Worm (Caenorhabditis elegans) whole organism, young adult: ENCODE measurements around the gene kars-1.
A peak's percentile ranks its signal among the peaks of the same experiment; 100 is the strongest.

Experiments used
- C17E4.6 ChIP-seq: fragments of 200-800 bp; sonication (Bioruptor generic); IDR thresholded peaks from 2 replicates; pipeline ENCODE4 v1.3.6; 2022; ENCODE audit warnings: missing genetic modification reagents, missing genetic modification characterization, missing compliant biosample characterization
- F33H1.4 ChIP-seq: fragments of 200-800 bp; sonication (Bioruptor generic); IDR thresholded peaks from 2 replicates; pipeline ENCODE4 v1.3.6; 2022; ENCODE audit warnings: missing genetic modification reagents, missing genetic modification characterization, missing compliant biosample characterization
- F39B2.1 ChIP-seq: fragments of 200-800 bp; sonication (Bioruptor generic); IDR thresholded peaks from 2 replicates; pipeline ENCODE4 v1.3.6; 2022; ENCODE audit warnings: missing genetic modification reagents, missing genetic modification characterization, missing compliant biosample characterization
- F55B11.4 ChIP-seq: sonication (generic microtip); optimal IDR thresholded peaks from 2 replicates; lab custom pipeline; 2016; ENCODE audit warnings: missing compliant biosample characterization, missing genetic modification characterization, borderline replicate concordance; ENCODE audit not compliant: insufficient read depth
- F57A8.1 ChIP-seq: fragments of 200-800 bp; sonication (Bioruptor generic); optimal IDR thresholded peaks from 2 replicates; lab custom pipeline; 2018; ENCODE audit warnings: mild to moderate bottlenecking, missing genetic modification characterization, moderate library complexity, missing compliant biosample characterization
- F57C9.4 ChIP-seq: sonication (generic microtip); optimal IDR thresholded peaks from 2 replicates; lab custom pipeline; 2017; ENCODE audit warnings: mild to moderate bottlenecking, missing genetic modification characterization, missing compliant biosample characterization
- K11D2.4 ChIP-seq: fragments of 200-800 bp; sonication (Bioruptor generic); IDR thresholded peaks from 2 replicates; pipeline ENCODE4 v1.3.6; 2022; ENCODE audit warnings: missing genetic modification reagents, missing genetic modification characterization, missing compliant biosample characterization
- Y53G8AR.9 ChIP-seq: fragments of 200-800 bp; sonication (Bioruptor generic); conservative IDR thresholded peaks from 2 replicates; pipeline ENCODE4 v1.3.6; 2022; ENCODE audit warnings: missing genetic modification reagents, missing genetic modification characterization, missing compliant biosample characterization
- Y56A3A.18 ChIP-seq: fragments of 200-800 bp; sonication (Bioruptor generic); IDR thresholded peaks from 2 replicates; pipeline ENCODE4 v1.3.6; 2022; ENCODE audit warnings: missing genetic modification reagents, missing genetic modification characterization, missing compliant biosample characterization
- ama-1 ChIP-seq, 3 experiments: fragments of 150-350 bp in 1 of 3; sonication (generic microtip) in 2 of 3; optimal IDR thresholded peaks; 2 replicates each; lab custom pipeline; 2014 to 2018; ENCODE audit warnings: missing biosample characterization in 2 of 3, missing genetic modification characterization in 2 of 3, missing genetic modification reagents in 2 of 3
- aptf-2 ChIP-seq: fragments of 200-800 bp; sonication (Bioruptor generic); conservative IDR thresholded peaks from 2 replicates; pipeline ENCODE4 v1.3.6; 2022; ENCODE audit warnings: missing genetic modification reagents, missing genetic modification characterization, missing compliant biosample characterization
- athp-1 ChIP-seq: sonication (generic microtip); optimal IDR thresholded peaks from 2 replicates; lab custom pipeline; 2017; ENCODE audit warnings: mild to moderate bottlenecking, missing genetic modification characterization, missing compliant biosample characterization
- attf-5 ChIP-seq: fragments of 200-800 bp; sonication (Bioruptor generic); optimal IDR thresholded peaks from 2 replicates; lab custom pipeline; 2018; ENCODE audit warnings: mild to moderate bottlenecking, missing genetic modification characterization, missing compliant biosample characterization
- bed-2 ChIP-seq: fragments of 200-800 bp; sonication (Bioruptor generic); IDR thresholded peaks from 2 replicates; pipeline ENCODE4 v1.3.6; 2022; ENCODE audit warnings: missing genetic modification reagents, missing genetic modification characterization, missing compliant biosample characterization
- cebp-1 ChIP-seq, 2 experiments: fragments of 200-800 bp in 1 of 2; sonication (Bioruptor generic) in 1 of 2; sonication (generic microtip) in 1 of 2; IDR thresholded peaks in 1 of 2; optimal IDR thresholded peaks in 1 of 2; 2 replicates each; pipeline versions ENCODE4 v1.3.6 to Lab custom; 2017 to 2022; ENCODE audit warnings: missing compliant biosample characterization in 2 of 2, missing genetic modification characterization in 2 of 2, mild to moderate bottlenecking in 1 of 2, missing genetic modification reagents in 1 of 2, moderate library complexity in 1 of 2
- dpff-1 ChIP-seq: sonication (generic microtip); optimal IDR thresholded peaks from 2 replicates; lab custom pipeline; 2017; ENCODE audit warnings: mild to moderate bottlenecking, missing genetic modification characterization, missing compliant biosample characterization
- dpl-1 ChIP-seq: fragments of 150-350 bp; optimal IDR thresholded peaks from 2 replicates; lab custom pipeline; 2014; ENCODE audit warnings: missing biosample characterization, missing genetic modification reagents, missing genetic modification characterization
- ekl-4 ChIP-seq: fragments of 200-800 bp; sonication (Bioruptor generic); IDR thresholded peaks from 2 replicates; pipeline ENCODE4 v1.3.6; 2022; ENCODE audit warnings: missing genetic modification reagents, missing genetic modification characterization, missing compliant biosample characterization
- ets-4 ChIP-seq: fragments of 200-800 bp; sonication (Bioruptor generic); optimal IDR thresholded peaks from 2 replicates; lab custom pipeline; 2018; ENCODE audit warnings: mild to moderate bottlenecking, missing genetic modification characterization, missing compliant biosample characterization
- him-1 ChIP-seq: sonication (generic microtip); optimal IDR thresholded peaks from 2 replicates; lab custom pipeline; 2016; ENCODE audit warnings: missing genotype, missing genetic modification reagents, missing genetic modification characterization, missing compliant biosample characterization
- hlh-26 ChIP-seq: fragments of 200-800 bp; sonication (Bioruptor generic); conservative IDR thresholded peaks from 2 replicates; pipeline ENCODE4 v1.3.6; 2022; ENCODE audit warnings: missing genetic modification reagents, missing genetic modification characterization, missing compliant biosample characterization
- hmg-1.2 ChIP-seq: fragments of 200-800 bp; sonication (Bioruptor generic); IDR thresholded peaks from 2 replicates; pipeline ENCODE4 v1.3.6; 2022; ENCODE audit warnings: missing genetic modification reagents, missing genetic modification characterization, missing compliant biosample characterization
- lin-54 ChIP-seq: fragments of 200-800 bp; sonication (Bioruptor generic); optimal IDR thresholded peaks from 2 replicates; lab custom pipeline; 2018; ENCODE audit warnings: mild to moderate bottlenecking, missing genetic modification characterization, missing compliant biosample characterization
- madf-10 ChIP-seq: sonication (generic microtip); optimal IDR thresholded peaks from 2 replicates; lab custom pipeline; 2016; ENCODE audit warnings: mild to moderate bottlenecking, missing genetic modification characterization, missing compliant biosample characterization
- madf-3 ChIP-seq: fragments of 200-800 bp; sonication (Bioruptor generic); IDR thresholded peaks from 2 replicates; pipeline ENCODE4 v1.3.6; 2022; ENCODE audit warnings: missing genetic modification reagents, missing genetic modification characterization, missing compliant biosample characterization
- madf-6 ChIP-seq: fragments of 200-800 bp; sonication (Bioruptor generic); IDR thresholded peaks from 2 replicates; pipeline ENCODE4 v1.3.6; 2022; ENCODE audit warnings: missing genetic modification reagents, missing genetic modification characterization, missing compliant biosample characterization
- mcd-1 ChIP-seq: fragments of 200-800 bp; sonication (Bioruptor generic); IDR thresholded peaks from 2 replicates; pipeline ENCODE4 v1.3.6; 2022; ENCODE audit warnings: missing genetic modification reagents, missing genetic modification characterization, missing compliant biosample characterization
- mel-28 ChIP-seq: sonication (generic microtip); optimal IDR thresholded peaks from 2 replicates; lab custom pipeline; 2016; ENCODE audit warnings: borderline replicate concordance, mild to moderate bottlenecking, missing genetic modification characterization, missing compliant biosample characterization
- nfya-2 ChIP-seq: fragments of 200-800 bp; sonication (Bioruptor generic); IDR thresholded peaks from 2 replicates; pipeline ENCODE4 v1.3.6; 2022; ENCODE audit warnings: missing genetic modification reagents, missing genetic modification characterization, missing compliant biosample characterization
- nhr-179 ChIP-seq: sonication (generic microtip); optimal IDR thresholded peaks from 2 replicates; lab custom pipeline; 2016; ENCODE audit warnings: mild to moderate bottlenecking, missing genetic modification characterization, missing compliant biosample characterization
- nhr-27 ChIP-seq: fragments of 200-800 bp; sonication (Bioruptor generic); optimal IDR thresholded peaks from 2 replicates; lab custom pipeline; 2018; ENCODE audit warnings: mild to moderate bottlenecking, missing genetic modification characterization, moderate library complexity, missing compliant biosample characterization
- rcor-1 ChIP-seq: fragments of 200-800 bp; sonication (Bioruptor generic); IDR thresholded peaks from 2 replicates; pipeline ENCODE4 v1.3.6; 2022; ENCODE audit warnings: missing genetic modification reagents, missing genetic modification characterization, missing compliant biosample characterization
- repo-1 ChIP-seq: sonication (generic microtip); optimal IDR thresholded peaks from 2 replicates; lab custom pipeline; 2017; ENCODE audit warnings: mild to moderate bottlenecking, missing genetic modification characterization, missing compliant biosample characterization
- rpc-1 ChIP-seq, 2 experiments: fragments of 150-350 bp in 1 of 2; sonication (generic microtip) in 1 of 2; optimal IDR thresholded peaks; 2 replicates each; lab custom pipeline; 2014 to 2018; ENCODE audit warnings: missing biosample characterization in 1 of 2, missing genetic modification characterization in 1 of 2, missing genetic modification reagents in 1 of 2, missing genotype in 1 of 2
- sea-2 ChIP-seq: fragments of 200-800 bp; sonication (Bioruptor generic); IDR thresholded peaks from 2 replicates; pipeline ENCODE4 v1.3.6; 2022; ENCODE audit warnings: missing genetic modification characterization, missing compliant biosample characterization
- snpc-4 ChIP-seq, 5 experiments: fragments of 150-350 bp in 1 of 5; sonication (generic microtip) in 4 of 5; optimal IDR thresholded peaks; 2 replicates each; lab custom pipeline; 2014 to 2018; ENCODE audit warnings: missing genetic modification characterization in 5 of 5, missing biosample characterization in 3 of 5, antibody characterized with exemption in 2 of 5, mild to moderate bottlenecking in 2 of 5, missing compliant biosample characterization in 2 of 5, missing genotype in 2 of 5, moderate library complexity in 2 of 5, missing genetic modification reagents in 1 of 5
- tbx-9 ChIP-seq: sonication (generic microtip); optimal IDR thresholded peaks from 2 replicates; lab custom pipeline; 2016; ENCODE audit warnings: borderline replicate concordance, missing genetic modification characterization, inconsistent platforms, missing compliant biosample characterization
- unc-62 ChIP-seq: fragments of 150-350 bp; optimal IDR thresholded peaks from 2 replicates; lab custom pipeline; 2014; ENCODE audit warnings: missing biosample characterization, missing genetic modification reagents, missing genetic modification characterization
- xnd-1 ChIP-seq: sonication (generic microtip); optimal IDR thresholded peaks from 2 replicates; lab custom pipeline; 2016; ENCODE audit warnings: missing genotype, missing genetic modification reagents, missing genetic modification characterization, missing compliant biosample characterization
- ztf-28 ChIP-seq: fragments of 200-800 bp; sonication (Bioruptor generic); IDR thresholded peaks from 2 replicates; pipeline ENCODE4 v1.3.6; 2022; ENCODE audit warnings: missing genetic modification reagents, missing genetic modification characterization, missing compliant biosample characterization

kars-1 gene

DNA sequence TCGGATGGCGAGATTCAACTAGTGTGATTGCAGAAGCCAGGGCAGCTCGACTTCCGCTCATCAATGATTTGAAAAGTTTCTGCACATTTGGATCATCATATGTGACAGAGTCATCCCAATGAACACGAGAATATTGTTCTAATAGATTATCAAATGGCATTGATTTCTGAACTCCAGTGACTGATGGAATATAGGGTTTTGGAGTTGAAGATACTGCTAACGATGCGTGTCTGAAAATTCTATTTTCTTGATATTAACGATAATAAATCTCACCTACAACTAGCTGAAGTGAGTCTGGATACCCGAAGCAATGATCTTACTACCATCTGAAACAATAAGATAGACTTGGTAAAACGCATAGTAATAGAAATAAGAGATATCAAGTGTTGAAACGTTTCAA, 28.6 kb upstream of the kars-1 start, which contains the start of gene mmaa-1 (continued):
- TF ChIP-seq attf-5 (GFP tag; lab: Kevin White, UChicago) (no peak), rpc-1 (optimal IDR thresholded peaks at IDR 0.05; lab: Kevin White, UChicago) (no peak), rpc-1 (tag; optimal IDR thresholded peaks at IDR 0.05; lab: Kevin White, UChicago) (no peak), sea-2 (GFP tag; lab: Robert Waterston, UW) (no peak), tbx-9 (tag; lab: Kevin White, UChicago) (no peak), Y56A3A.18 (peak; percentile 78; the same call in 1 of the 2 replicates), K11D2.4 (0 out of 2 replicates have a peak, but pooled peaks have one; percentile 21), F39B2.1 (GFP tag; lab: Robert Waterston, UW) (no peak), F33H1.4 (GFP tag; lab: Robert Waterston, UW) (no peak), lin-54 (GFP tag; lab: Kevin White, UChicago) (no peak), hlh-26 (GFP tag; lab: Robert Waterston, UW) (no peak), bed-2 (GFP tag; lab: Robert Waterston, UW) (no peak), F57C9.4 (no peak), rcor-1 (GFP tag; lab: Robert Waterston, UW) (no peak), repo-1 (tag; lab: Kevin White, UChicago) (peak; percentile 71), dpff-1 (no peak), ama-1 (optimal IDR thresholded peaks at IDR 0.05; lab: Kevin White, UChicago) (peak; percentile 78), ama-1 (GFP tag; optimal IDR thresholded peaks at IDR 0.05; lab: Kevin White, UChicago) (no peak), cebp-1 (GFP tag; IDR thresholded peaks at IDR 0.05; lab: Robert Waterston, UW) (no peak), cebp-1 (tag; optimal IDR thresholded peaks at IDR 0.05; lab: Kevin White, UChicago) (no peak), C17E4.6 (GFP tag; lab: Robert Waterston, UW) (no peak), ekl-4 (no peak; the same call in 1 of the 2 replicates), F57A8.1 (GFP tag; lab: Kevin White, UChicago) (no peak), xnd-1 (tag; lab: Kevin White, UChicago) (peak; percentile 10), aptf-2 (no peak), nhr-27 (no peak), madf-10 (tag; lab: Kevin White, UChicago) (peak; percentile 3), athp-1 (tag; lab: Kevin White, UChicago) (no peak), madf-6 (peak; percentile 25; the same call in 1 of the 2 replicates), mcd-1 (GFP tag; lab: Robert Waterston, UW) (0 out of 2 replicates have a peak, but pooled peaks have one; percentile 32), nhr-179 (tag; lab: Kevin White, UChicago) (no peak), ztf-28 (GFP tag; lab: Robert Waterston, UW) (no peak), mel-28 (no peak), snpc-4 (GFP tag; optimal IDR thresholded peaks at IDR 0.05; lab: Kevin White, UChicago) (no peak), snpc-4 (tag; optimal IDR thresholded peaks at IDR 0.05; lab: Kevin White, UChicago) (no peak)

DNA sequence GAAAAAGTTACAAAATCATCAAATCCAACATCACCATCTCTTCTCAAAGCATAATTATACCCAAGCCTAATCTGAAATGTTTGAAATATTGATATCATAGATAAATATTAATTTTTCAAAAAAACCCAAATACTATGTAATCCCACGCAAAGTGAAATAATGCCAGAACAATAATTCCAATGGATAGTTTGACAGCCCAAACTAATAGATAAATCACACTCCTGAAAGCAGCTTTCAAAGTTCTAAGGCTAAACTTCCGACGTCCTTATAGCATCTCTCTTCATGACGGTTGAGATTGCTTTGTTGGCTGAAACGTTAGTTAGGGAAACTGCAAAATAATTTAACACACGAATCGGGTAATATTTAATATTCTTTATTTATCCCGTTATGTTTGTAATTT, 27.0 kb upstream of the kars-1 start:
- TF ChIP-seq nfya-2 (GFP tag; lab: Robert Waterston, UW) (no peak), dpl-1 (no peak), F55B11.4 (no peak), attf-5 (GFP tag; lab: Kevin White, UChicago) (no peak), Y53G8AR.9 (GFP tag; lab: Robert Waterston, UW) (0 out of 2 replicates have a peak, but pooled peaks have one; percentile 50), ets-4 (GFP tag; lab: Kevin White, UChicago) (no peak), him-1 (tag; lab: Kevin White, UChicago) (peak; percentile 53), unc-62 (GFP tag; lab: Kevin White, UChicago) (no peak), madf-3 (GFP tag; lab: Robert Waterston, UW) (peak; percentile 64; the same call in 1 of the 2 replicates), dpff-1 (no peak), hmg-1.2 (0 out of 2 replicates have a peak, but pooled peaks have one; percentile 7)
